Fruit fly (Drosophila melanogaster) whole organism, embryonic: ENCODE results near the gene MED21.

Experiments
- CG12659 ChIP-seq: fragments of 200-800 bp; sonication (Bioruptor generic); optimal IDR thresholded peaks from 3 replicates; lab custom pipeline; 2017; ENCODE audit warnings: mild to moderate bottlenecking, missing biosample characterization, missing genetic modification reagents, missing genetic modification characterization
- CG17186 ChIP-seq: fragments of 200-800 bp; sonication (Bioruptor generic); optimal IDR thresholded peaks from 3 replicates; lab custom pipeline; 2017; ENCODE audit warnings: missing biosample characterization, missing genetic modification reagents, missing genetic modification characterization
- CG2678 ChIP-seq: fragments of 200-800 bp; sonication (Bioruptor generic); optimal IDR thresholded peaks from 3 replicates; lab custom pipeline; 2019; ENCODE audit warnings: missing biosample characterization, mild to moderate bottlenecking, missing genetic modification characterization, moderate library complexity
- bbx ChIP-seq: fragments of 200-800 bp; sonication (Bioruptor generic); IDR thresholded peaks from 2 replicates; pipeline ENCODE4 v1.3.6; 2022; ENCODE audit warnings: missing biosample characterization, missing genetic modification characterization; ENCODE audit not compliant: partially characterized antibody
- zen ChIP-seq: fragments of 200-800 bp; sonication (Bioruptor generic); optimal IDR thresholded peaks from 3 replicates; lab custom pipeline; 2018; ENCODE audit warnings: missing biosample characterization, mild to moderate bottlenecking, missing genetic modification characterization, moderate library complexity
- zen2 ChIP-seq: fragments of 200-800 bp; sonication (Bioruptor generic); IDR thresholded peaks from 3 replicates; pipeline ENCODE4 v1.3.6; 2022; ENCODE audit warnings: missing biosample characterization, missing genetic modification characterization; ENCODE audit not compliant: partially characterized antibody

- peak; percentile 68 for TF ChIP-seq zen (tag; lab: Kevin White, UChicago)
- no peak for TF ChIP-seq bbx
- peak; percentile 68 for TF ChIP-seq CG12659 (GFP tag; lab: Kevin White, UChicago)
- TF ChIP-seq CG17186 (GFP tag; lab: Kevin White, UChicago), result no peak
- no peak for TF ChIP-seq CG2678 (tag; lab: Kevin White, UChicago)
- no peak for TF ChIP-seq zen2 (GFP tag; lab: Robert Waterston, UW)
Measured at dm6 chr3L:25115899-25116298, at the start of gene MED21.
